Fruit fly (Drosophila melanogaster) whole organism, adult: ENCODE measurements around the gene tgo.

Experiments
- CG11617 ChIP-seq: fragments of 200-800 bp; sonication (Bioruptor generic); optimal IDR thresholded peaks from 2 replicates; lab custom pipeline; 2017; ENCODE audit warnings: mild to moderate bottlenecking, missing biosample characterization, missing genetic modification reagents, missing genetic modification characterization
- CG12768 ChIP-seq: fragments of 200-800 bp; sonication (Bioruptor generic); optimal IDR thresholded peaks from 2 replicates; lab custom pipeline; 2017; ENCODE audit warnings: missing biosample characterization, missing genetic modification characterization, mild to moderate bottlenecking, moderate library complexity, missing genetic modification reagents
- CG14711 ChIP-seq: fragments of 200-800 bp; sonication (Bioruptor generic); optimal IDR thresholded peaks from 2 replicates; lab custom pipeline; 2018; ENCODE audit warnings: missing biosample characterization, mild to moderate bottlenecking, missing genetic modification characterization, moderate library complexity
- CG1620 ChIP-seq: fragments of 200-800 bp; sonication (Bioruptor generic); optimal IDR thresholded peaks from 2 replicates; lab custom pipeline; 2016; ENCODE audit warnings: missing biosample characterization, missing genetic modification characterization
- CG33017 ChIP-seq: fragments of 200-800 bp; sonication (Bioruptor generic); optimal IDR thresholded peaks from 2 replicates; lab custom pipeline; 2018; ENCODE audit warnings: missing biosample characterization, mild to moderate bottlenecking, missing genetic modification characterization, moderate library complexity
- CG5204 ChIP-seq: fragments of 200-800 bp; sonication (Bioruptor generic); optimal IDR thresholded peaks from 2 replicates; lab custom pipeline; 2016; ENCODE audit warnings: missing biosample characterization, missing genetic modification characterization
- CG7045 ChIP-seq: fragments of 200-800 bp; sonication (Bioruptor generic); optimal IDR thresholded peaks from 2 replicates; lab custom pipeline; 2017; ENCODE audit warnings: missing biosample characterization, mild to moderate bottlenecking, missing genetic modification characterization
- CG7101 ChIP-seq: fragments of 200-800 bp; sonication (Bioruptor generic); optimal IDR thresholded peaks from 2 replicates; lab custom pipeline; 2018; ENCODE audit warnings: missing biosample characterization, mild to moderate bottlenecking, missing genetic modification characterization, moderate library complexity
- Clk ChIP-seq: fragments of 200-800 bp; sonication (Bioruptor generic); optimal IDR thresholded peaks from 2 replicates; lab custom pipeline; 2017; ENCODE audit warnings: missing biosample characterization, missing genetic modification characterization
- Crg-1 ChIP-seq: fragments of 200-800 bp; sonication (Bioruptor generic); optimal IDR thresholded peaks from 2 replicates; lab custom pipeline; 2016; ENCODE audit warnings: missing biosample characterization, missing genetic modification characterization
- Hr96 ChIP-seq: fragments of 200-800 bp; sonication (Bioruptor generic); optimal IDR thresholded peaks from 2 replicates; lab custom pipeline; 2016; ENCODE audit warnings: missing biosample characterization, missing genetic modification characterization
- Mnt ChIP-seq: fragments of 200-800 bp; sonication (Bioruptor generic); optimal IDR thresholded peaks from 2 replicates; lab custom pipeline; 2016; ENCODE audit warnings: missing biosample characterization, mild to moderate bottlenecking, missing genetic modification characterization
- bab1 ChIP-seq: fragments of 200-800 bp; sonication (Bioruptor generic); optimal IDR thresholded peaks from 3 replicates; lab custom pipeline; 2019; ENCODE audit warnings: missing biosample characterization, mild to moderate bottlenecking, missing genetic modification characterization, moderate library complexity
- cic ChIP-seq: fragments of 200-800 bp; sonication (Bioruptor generic); optimal IDR thresholded peaks from 2 replicates; lab custom pipeline; 2017; ENCODE audit warnings: missing biosample characterization, mild to moderate bottlenecking, missing genetic modification characterization, moderate library complexity
- cnc ChIP-seq, 2 experiments: fragments of >200 bp; optimal IDR thresholded peaks; 2 replicates each; lab custom pipeline; 2017
- kay ChIP-seq: fragments of 200-800 bp; sonication (Bioruptor generic); peaks from one replicate; lab custom pipeline; 2016; ENCODE audit warnings: missing biosample characterization, missing genetic modification characterization, borderline replicate concordance
- ovo ChIP-seq: fragments of 200-800 bp; sonication (Bioruptor generic); optimal IDR thresholded peaks from 2 replicates; lab custom pipeline; 2016; ENCODE audit warnings: missing biosample characterization, missing genetic modification characterization
- pad ChIP-seq: fragments of 200-800 bp; sonication (Bioruptor generic); optimal IDR thresholded peaks from 3 replicates; lab custom pipeline; 2017; ENCODE audit warnings: missing biosample characterization, missing genetic modification characterization, mild to moderate bottlenecking, moderate library complexity, missing genetic modification reagents
- tj ChIP-seq: fragments of 200-800 bp; sonication (Bioruptor generic); optimal IDR thresholded peaks from 3 replicates; lab custom pipeline; 2017; ENCODE audit warnings: missing biosample characterization, mild to moderate bottlenecking, missing genetic modification characterization, moderate library complexity
- toe ChIP-seq: fragments of 200-800 bp; sonication (Bioruptor generic); optimal IDR thresholded peaks from 2 replicates; lab custom pipeline; 2016; ENCODE audit warnings: missing biosample characterization, missing genetic modification characterization

Gene tgo

dm6 chr3R:9047561-9048465 is 28.0 kb upstream of the tgo start, which contains the start of gene Rel:
TSS of gene Rel (minus strand) at chr3R:9047977.
- TF ChIP-seq Mnt (GFP tag; lab: Kevin White, UChicago) (peak; percentile 92), CG33017 (tag; lab: Kevin White, UChicago) (peak; percentile 64), Crg-1 (peak; percentile 80), ovo (no peak), CG14711 (tag; lab: Kevin White, UChicago) (peak; percentile 74), cnc (optimal IDR thresholded peaks at IDR 0.05; lab: Kevin White, UChicago) (peak in 1 of 2 experiments; percentile 13), CG12768 (GFP tag; lab: Kevin White, UChicago) (peak; percentile 63), CG7101 (tag; lab: Kevin White, UChicago) (peak; percentile 78), CG7045 (peak; percentile 62), Clk (GFP tag; lab: Kevin White, UChicago) (peak; percentile 8), kay (GFP tag; lab: Kevin White, UChicago) (peak; percentile 99), pad (peak; percentile 41), toe (GFP tag; lab: Kevin White, UChicago) (no peak), cic (GFP tag; lab: Kevin White, UChicago) (peak; percentile 97), CG1620 (GFP tag; lab: Kevin White, UChicago) (no peak), CG11617 (GFP tag; lab: Kevin White, UChicago) (peak; percentile 72), CG5204 (GFP tag; lab: Kevin White, UChicago) (no peak), tj (GFP tag; lab: Kevin White, UChicago) (no peak), Hr96 (GFP tag; lab: Kevin White, UChicago) (no peak), bab1 (GFP tag; lab: Kevin White, UChicago) (peak; percentile 76)

dm6 chr3R:9046954-9047353 is 27.1 kb upstream of the tgo start:
- TF ChIP-seq CG12768 (GFP tag; lab: Kevin White, UChicago) (no peak), toe (GFP tag; lab: Kevin White, UChicago) (no peak), kay (GFP tag; lab: Kevin White, UChicago) (no peak), Mnt (GFP tag; lab: Kevin White, UChicago) (no peak), bab1 (GFP tag; lab: Kevin White, UChicago) (peak; percentile 1)

dm6 chr3R:9045733-9046132 is 25.9 kb upstream of the tgo start:
- TF ChIP-seq CG1620 (GFP tag; lab: Kevin White, UChicago): no peak
- TF ChIP-seq CG5204 (GFP tag; lab: Kevin White, UChicago): no peak
- TF ChIP-seq Clk (GFP tag; lab: Kevin White, UChicago): no peak
- TF ChIP-seq ovo: no peak
- no peak for TF ChIP-seq tj (GFP tag; lab: Kevin White, UChicago)
- no peak for TF ChIP-seq Mnt (GFP tag; lab: Kevin White, UChicago)
- no peak for TF ChIP-seq CG7045
- TF ChIP-seq CG7101 (tag; lab: Kevin White, UChicago): no peak
- no peak for TF ChIP-seq kay (GFP tag; lab: Kevin White, UChicago)
- no peak for TF ChIP-seq cic (GFP tag; lab: Kevin White, UChicago)
- TF ChIP-seq pad: no peak

- TF ChIP-seq CG5204 (GFP tag; lab: Kevin White, UChicago) (no peak), kay (GFP tag; lab: Kevin White, UChicago) (peak; percentile 97), cic (GFP tag; lab: Kevin White, UChicago) (peak; percentile 70), Mnt (GFP tag; lab: Kevin White, UChicago) (peak; percentile 31)
Measured at dm6 chr3R:9043610-9044009, 23.8 kb upstream of the tgo start.

dm6 chr3R:9039448-9039847 is 19.6 kb upstream of the tgo start, which contains the start of gene neur:
TSS of gene neur (minus strand) at chr3R:9039471.
- TF ChIP-seq CG5204 (GFP tag; lab: Kevin White, UChicago) (no peak), CG7101 (tag; lab: Kevin White, UChicago) (peak; percentile 3), CG7045 (peak; percentile 39), pad (peak; percentile 50), CG14711 (tag; lab: Kevin White, UChicago) (peak; percentile 7), cic (GFP tag; lab: Kevin White, UChicago) (peak; percentile 46), CG12768 (GFP tag; lab: Kevin White, UChicago) (no peak), tj (GFP tag; lab: Kevin White, UChicago) (peak; percentile 34), cnc (optimal IDR thresholded peaks at IDR 0.05; lab: Kevin White, UChicago) (no peak), toe (GFP tag; lab: Kevin White, UChicago) (no peak), ovo (peak; percentile 22), Hr96 (GFP tag; lab: Kevin White, UChicago) (no peak), Clk (GFP tag; lab: Kevin White, UChicago) (no peak), CG33017 (tag; lab: Kevin White, UChicago) (no peak), CG11617 (GFP tag; lab: Kevin White, UChicago) (peak; percentile 14), Mnt (GFP tag; lab: Kevin White, UChicago) (peak; percentile 42), kay (GFP tag; lab: Kevin White, UChicago) (no peak), CG1620 (GFP tag; lab: Kevin White, UChicago) (peak; percentile 51), bab1 (GFP tag; lab: Kevin White, UChicago) (peak; percentile 69), Crg-1 (peak; percentile 8)
